Fruit fly (Drosophila melanogaster): ENCODE data around the gene Usp12-46.

The Usp12-46 gene

dm6 chr3R:22751698-22752097 is 997 bp downstream of the Usp12-46 start (continued):
- TF ChIP-seq CG4424 (GFP tag; optimal IDR thresholded peaks at IDR 0.05) (no peak), lov (optimal IDR thresholded peaks at IDR 0.05) (no peak), lov (GFP tag; IDR thresholded peaks at IDR 0.05) (no peak), Dbx (GFP tag; IDR thresholded peaks at IDR 0.05) (no peak), CG2199 (GFP tag; IDR thresholded peaks at IDR 0.05) (0 out of 3 replicates have a peak, but pooled peaks have one; percentile 22), grn (GFP tag; optimal IDR thresholded peaks at IDR 0.05) (no peak), twi (tag; optimal IDR thresholded peaks at IDR 0.05) (no peak), CG12744 (GFP tag; optimal IDR thresholded peaks at IDR 0.05) (no peak), da (GFP tag; optimal IDR thresholded peaks at IDR 0.05) (no peak), pnt (GFP tag; optimal IDR thresholded peaks at IDR 0.05) (no peak), oc (tag; optimal IDR thresholded peaks at IDR 0.05) (peak; percentile 18), Taf1 (GFP tag; IDR thresholded peaks at IDR 0.05) (no peak), nom (GFP tag; optimal IDR thresholded peaks at IDR 0.05) (no peak), chm (GFP tag; IDR thresholded peaks at IDR 0.05) (0 out of 2 replicates have a peak, but pooled peaks have one; percentile 34), dpn (GFP tag; optimal IDR thresholded peaks at IDR 0.05) (no peak), pzg (GFP tag; optimal IDR thresholded peaks at IDR 0.05) (no peak), Hr78 (GFP tag; optimal IDR thresholded peaks at IDR 0.05) (peak in 1 of 2 experiments; percentile 80), ac (GFP tag; optimal IDR thresholded peaks at IDR 0.05) (no peak), CG18476 (GFP tag; optimal IDR thresholded peaks at IDR 0.05) (peak; percentile 72), CG12219 (GFP tag; optimal IDR thresholded peaks at IDR 0.05) (no peak), crol (GFP tag; IDR thresholded peaks at IDR 0.05) (peak; percentile 62), CG14014 (GFP tag; IDR thresholded peaks at IDR 0.05) (no peak), Kr (GFP tag; optimal IDR thresholded peaks at IDR 0.05) (no peak), Blimp-1 (GFP tag; optimal IDR thresholded peaks at IDR 0.05) (peak; percentile 95)

dm6 chr3R:22752929-22753328 is 2.2 kb downstream of the Usp12-46 start:
- TF ChIP-seq CG15073 (GFP tag; optimal IDR thresholded peaks at IDR 0.05) = no peak
- TF ChIP-seq CG4854 (GFP tag; optimal IDR thresholded peaks at IDR 0.05) = no peak
- TF ChIP-seq sisA (GFP tag; IDR thresholded peaks at IDR 0.05) = no peak
- no peak for TF ChIP-seq ro (GFP tag; IDR thresholded peaks at IDR 0.05)
- TF ChIP-seq CG16863 (GFP tag; optimal IDR thresholded peaks at IDR 0.05) = no peak
- TF ChIP-seq Med (GFP tag) = no peak
- no peak for TF ChIP-seq Sox102F (GFP tag; optimal IDR thresholded peaks at IDR 0.05)
- TF ChIP-seq CG9932 (GFP tag; IDR thresholded peaks at IDR 0.05) = no peak
- no peak for TF ChIP-seq Max (GFP tag; optimal IDR thresholded peaks at IDR 0.05)
- TF ChIP-seq gro (GFP tag; optimal IDR thresholded peaks at IDR 0.05) = no peak
- no peak for TF ChIP-seq slbo (GFP tag; IDR thresholded peaks at IDR 0.05)
- TF ChIP-seq disco-r (GFP tag; optimal IDR thresholded peaks at IDR 0.05) = no peak
- peak; percentile 27; the same call in 1 of the 3 replicates for TF ChIP-seq row (GFP tag; IDR thresholded peaks at IDR 0.05)
- no peak for TF ChIP-seq gfzf (GFP tag; optimal IDR thresholded peaks at IDR 0.05)
- no peak for TF ChIP-seq CG4424 (GFP tag; optimal IDR thresholded peaks at IDR 0.05)
- no peak for TF ChIP-seq Sox100B (GFP tag; optimal IDR thresholded peaks at IDR 0.05)
- TF ChIP-seq sens (GFP tag) = peak; percentile 37
- TF ChIP-seq CG9437 (GFP tag; optimal IDR thresholded peaks at IDR 0.05) = no peak
- peak; percentile 21 for TF ChIP-seq CG18599 (GFP tag; optimal IDR thresholded peaks at IDR 0.05)
- TF ChIP-seq CG1832 (GFP tag; optimal IDR thresholded peaks at IDR 0.05) = no peak
- TF ChIP-seq CG10959 (GFP tag; IDR thresholded peaks at IDR 0.05) = no peak
- TF ChIP-seq Ets65A (GFP tag) = no peak
- no peak for TF ChIP-seq HmgD (GFP tag; optimal IDR thresholded peaks at IDR 0.05)
- no peak for TF ChIP-seq wor (GFP tag; IDR thresholded peaks at IDR 0.05)
- TF ChIP-seq CG34376 (GFP tag; optimal IDR thresholded peaks at IDR 0.05) = no peak
- no peak for TF ChIP-seq fru (optimal IDR thresholded peaks at IDR 0.05)
- TF ChIP-seq TFAM (GFP tag; optimal IDR thresholded peaks at IDR 0.05) = no peak
- no peak for TF ChIP-seq Neu2 (GFP tag; optimal IDR thresholded peaks at IDR 0.05; ENCODE audit: borderline replicate concordance)
- peak; percentile 81 for TF ChIP-seq ewg (GFP tag; optimal IDR thresholded peaks at IDR 0.05)
- no peak for TF ChIP-seq CG42726 (GFP tag; IDR thresholded peaks at IDR 0.05; ENCODE audit: partially characterized antibody)

Data from whole organism, embryonic.